Worm (Caenorhabditis elegans) whole organism, late embryonic: ENCODE measurements around the gene T25D1.3.

ENCODE experiments used
- fkh-10 ChIP-seq: fragments of 150-350 bp; optimal IDR thresholded peaks from 2 replicates; lab custom pipeline; 2014; ENCODE audit warnings: missing biosample characterization, missing genetic modification reagents, missing genetic modification characterization
- nfya-1 ChIP-seq: sonication (generic microtip); optimal IDR thresholded peaks from 2 replicates; lab custom pipeline; 2017; ENCODE audit warnings: missing genetic modification characterization, mild to moderate bottlenecking, missing compliant biosample characterization, antibody characterized with exemption, moderate library complexity
- tbx-2 ChIP-seq: sonication (generic microtip); optimal IDR thresholded peaks from 2 replicates; lab custom pipeline; 2016; ENCODE audit warnings: missing genetic modification characterization, missing compliant biosample characterization

ce11 chrX:16550551-16550950 is 45.1 kb downstream of the T25D1.3 start:
- TF ChIP-seq fkh-10 (no peak), nfya-1 (tag; lab: Kevin White, UChicago) (no peak), tbx-2 (tag; lab: Kevin White, UChicago) (no peak)
